Fruit fly (Drosophila melanogaster) whole organism: ENCODE data around the gene CG11333.

ENCODE experiments used
- CG8478 ChIP-seq: fragments of >200 bp; optimal IDR thresholded peaks from 2 replicates; lab custom pipeline; 2018; ENCODE audit warnings: inconsistent platforms
- Dll ChIP-seq: fragments of >200 bp; optimal IDR thresholded peaks from 2 replicates; lab custom pipeline; 2017
- EcR ChIP-seq, 2 experiments: fragments of >200 bp; optimal IDR thresholded peaks; 2 replicates each; lab custom pipeline; 2017; ENCODE audit warnings: missing biosample characterization in 2 of 2, missing genetic modification characterization in 2 of 2, missing genetic modification reagents in 2 of 2
- pan ChIP-seq: fragments of >200 bp; optimal IDR thresholded peaks from 2 replicates; lab custom pipeline; 2017
- psq ChIP-seq: fragments of >200 bp; optimal IDR thresholded peaks from 2 replicates; lab custom pipeline; 2017
- usp ChIP-seq: fragments of >200 bp; optimal IDR thresholded peaks from 2 replicates; lab custom pipeline; 2017; ENCODE audit warnings: missing biosample characterization, missing genetic modification characterization, mixed read lengths

- TF ChIP-seq pan (no peak), CG8478 (lab: Kevin White, UChicago) (no peak), psq (no peak), usp (no peak), Dll (lab: Kevin White, UChicago) (no peak), EcR (GFP tag; optimal IDR thresholded peaks at IDR 0.05; lab: Kevin White, UChicago) (no peak)
Observed at dm6 chr3R:31420675-31421074, 42.4 kb upstream of the CG11333 start.
